Worm (Caenorhabditis elegans): ENCODE data around the gene F14B8.4.

F14B8.4 gene

DNA sequence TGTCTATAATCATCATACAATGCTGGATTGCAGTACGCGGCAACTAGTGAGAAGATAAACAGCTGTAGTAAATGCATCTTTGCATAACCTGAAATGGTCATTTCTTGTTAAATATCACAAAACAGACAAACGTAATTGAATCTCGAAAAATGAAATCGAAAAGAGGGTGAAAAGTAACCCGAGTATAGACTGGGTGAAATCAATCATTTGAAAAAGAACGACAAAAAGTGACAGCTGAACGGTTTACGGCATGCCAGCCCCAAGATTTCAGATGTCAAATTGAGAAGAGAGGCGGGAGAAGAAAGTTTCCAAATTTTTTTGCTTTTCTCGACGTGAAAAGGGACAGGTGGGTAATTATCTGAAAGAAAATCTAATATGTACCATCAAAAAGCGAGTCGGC lies at the start of gene F14B8.4:
F14B8.4 (minus strand) TSS at position 101 of the 400 bp plus-strand sequence.
- TF ChIP-seq tbx-2 (tag; optimal IDR thresholded peaks at IDR 0.05) (no peak), elt-1 (tag; optimal IDR thresholded peaks at IDR 0.05) (no peak), nhr-11 (tag; optimal IDR thresholded peaks at IDR 0.05) (no peak), lin-15B (tag; optimal IDR thresholded peaks at IDR 0.05) (no peak), hmg-11 (tag; optimal IDR thresholded peaks at IDR 0.05) (no peak), fkh-10 (GFP tag; optimal IDR thresholded peaks at IDR 0.05) (no peak), mdl-1 (tag; optimal IDR thresholded peaks at IDR 0.05) (no peak), R02D3.7 (tag; optimal IDR thresholded peaks at IDR 0.05) (no peak), sea-2 (GFP tag; optimal IDR thresholded peaks at IDR 0.05) (no peak), ceh-82 (tag; optimal IDR thresholded peaks at IDR 0.05) (no peak), nhr-77 (tag; optimal IDR thresholded peaks at IDR 0.05) (no peak), unc-62 (GFP tag; optimal IDR thresholded peaks at IDR 0.05) (no peak), daf-12 (tag; optimal IDR thresholded peaks at IDR 0.05) (no peak), egl-5 (tag; optimal IDR thresholded peaks at IDR 0.05) (no peak), mml-1 (tag; optimal IDR thresholded peaks at IDR 0.05) (no peak), aly-2 (tag; optimal IDR thresholded peaks at IDR 0.05) (no peak), ceh-28 (tag; optimal IDR thresholded peaks at IDR 0.05) (no peak), unc-39 (tag; optimal IDR thresholded peaks at IDR 0.05) (no peak), nhr-237 (tag; optimal IDR thresholded peaks at IDR 0.05) (no peak)

DNA sequence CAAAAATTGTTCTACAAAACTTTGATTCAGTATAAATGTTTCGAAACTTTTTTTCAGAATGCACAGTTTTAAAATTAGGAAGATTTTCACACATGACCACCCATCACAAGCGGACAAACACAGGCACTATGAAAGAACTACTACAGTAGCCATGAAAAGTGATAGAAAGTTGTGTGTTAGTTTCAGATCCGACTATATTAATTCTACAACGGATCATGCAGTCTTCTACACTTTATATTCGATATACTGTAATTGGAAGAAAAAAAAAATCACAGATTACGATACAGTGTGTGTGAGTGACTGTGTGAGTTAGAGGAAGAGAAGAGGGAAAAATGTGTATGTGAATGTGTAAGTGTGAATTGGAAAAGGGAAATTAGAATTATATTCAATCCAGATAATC lies 47.0 kb upstream of the F14B8.4 start:
- TF ChIP-seq ceh-16 (tag; optimal IDR thresholded peaks at IDR 0.05) (no peak), mml-1 (tag; optimal IDR thresholded peaks at IDR 0.05) (no peak), nhr-77 (tag; optimal IDR thresholded peaks at IDR 0.05) (no peak), ztf-4 (tag; optimal IDR thresholded peaks at IDR 0.05) (no peak), ama-1 (optimal IDR thresholded peaks at IDR 0.05) (no peak), egl-27 (tag; optimal IDR thresholded peaks at IDR 0.05) (no peak), lin-39 (tag; optimal IDR thresholded peaks at IDR 0.05) (no peak), nhr-25 (tag; optimal IDR thresholded peaks at IDR 0.05) (no peak), pqm-1 (tag; optimal IDR thresholded peaks at IDR 0.05) (no peak), elt-2 (tag; optimal IDR thresholded peaks at IDR 0.05) (no peak), nhr-12 (tag; optimal IDR thresholded peaks at IDR 0.05) (no peak), lin-15B (tag; optimal IDR thresholded peaks at IDR 0.05) (no peak), unc-62 (GFP tag; optimal IDR thresholded peaks at IDR 0.05) (no peak), hmg-11 (tag; optimal IDR thresholded peaks at IDR 0.05) (no peak)

DNA sequence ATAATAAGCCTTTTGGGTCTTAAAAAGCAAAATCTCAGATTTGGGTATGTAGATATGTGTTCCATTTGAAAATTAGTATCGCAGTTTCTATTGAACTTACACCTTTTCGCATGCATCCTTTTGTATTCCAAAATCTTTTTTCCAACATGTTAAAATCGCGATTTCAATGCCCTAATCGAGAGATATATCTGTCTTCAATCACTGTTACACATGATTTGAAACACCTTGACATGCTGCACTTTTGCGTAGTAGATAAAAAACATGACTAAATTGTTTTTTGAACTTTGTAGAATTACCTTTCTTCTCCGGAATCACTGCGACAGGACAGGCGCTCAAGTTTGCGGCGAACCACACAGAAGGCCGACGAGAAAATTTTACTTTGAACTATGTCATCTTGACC lies 42.0 kb upstream of the F14B8.4 start:
- TF ChIP-seq ceh-9 (tag; optimal IDR thresholded peaks at IDR 0.05) (no peak), nhr-28 (tag; optimal IDR thresholded peaks at IDR 0.05) (no peak), mdl-1 (tag; optimal IDR thresholded peaks at IDR 0.05) (no peak), elt-1 (tag; optimal IDR thresholded peaks at IDR 0.05) (peak; percentile 66), skn-1 (tag; optimal IDR thresholded peaks at IDR 0.05) (no peak), pqm-1 (tag; optimal IDR thresholded peaks at IDR 0.05) (no peak), nhr-23 (tag; optimal IDR thresholded peaks at IDR 0.05) (peak; percentile 76), zag-1 (tag; optimal IDR thresholded peaks at IDR 0.05) (no peak), nhr-77 (tag; optimal IDR thresholded peaks at IDR 0.05) (no peak)

ce11 chrX:6940775-6941174 lies 41.0 kb upstream of the F14B8.4 start:
- no peak for TF ChIP-seq ceh-82 (tag; optimal IDR thresholded peaks at IDR 0.05)
- TF ChIP-seq lin-39 (tag; optimal IDR thresholded peaks at IDR 0.05): no peak
- TF ChIP-seq lsy-12 (tag; optimal IDR thresholded peaks at IDR 0.05): no peak
- TF ChIP-seq snpc-4 (tag; optimal IDR thresholded peaks at IDR 0.05): no peak
- no peak for TF ChIP-seq ceh-28 (tag; optimal IDR thresholded peaks at IDR 0.05)
- TF ChIP-seq unc-39 (tag; optimal IDR thresholded peaks at IDR 0.05): no peak
- TF ChIP-seq nhr-43 (tag; optimal IDR thresholded peaks at IDR 0.05; ENCODE audit: poor library complexity, severe bottlenecking): no peak

DNA sequence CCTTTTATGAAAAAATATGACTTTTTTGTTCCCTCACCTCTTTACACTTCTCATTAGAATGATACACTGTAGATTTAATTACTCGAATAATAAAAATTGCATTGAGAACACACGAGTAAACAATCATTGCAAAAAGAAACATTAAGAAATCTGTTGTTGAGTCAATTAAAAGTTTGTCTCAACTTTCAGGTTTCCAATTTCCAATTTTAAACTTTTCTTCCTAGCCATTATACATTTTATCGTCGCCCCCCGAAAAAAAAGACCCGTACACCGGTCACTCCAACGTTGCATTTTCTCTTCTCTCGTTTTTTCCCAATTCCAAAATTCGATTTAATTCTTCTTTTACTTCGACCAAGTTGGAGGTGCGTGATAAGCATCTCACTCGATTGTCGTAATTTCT lies 40.2 kb upstream of the F14B8.4 start, which contains the start of gene C16E9.1:
C16E9.1 (plus strand) TSS at position 301 of the 400 bp plus-strand sequence.
- no peak for TF ChIP-seq zag-1 (tag; optimal IDR thresholded peaks at IDR 0.05)
- no peak for TF ChIP-seq lsy-12 (tag; optimal IDR thresholded peaks at IDR 0.05)
- TF ChIP-seq nhr-28 (tag; optimal IDR thresholded peaks at IDR 0.05): no peak
- TF ChIP-seq fos-1 (tag; optimal IDR thresholded peaks at IDR 0.05): no peak
- no peak for TF ChIP-seq egl-27 (tag; optimal IDR thresholded peaks at IDR 0.05)
- no peak for TF ChIP-seq fkh-10 (GFP tag; optimal IDR thresholded peaks at IDR 0.05)
- no peak for TF ChIP-seq eor-1 (tag; optimal IDR thresholded peaks at IDR 0.05)
- no peak for TF ChIP-seq fkh-2 (tag; optimal IDR thresholded peaks at IDR 0.05)
- TF ChIP-seq nhr-23 (tag; optimal IDR thresholded peaks at IDR 0.05): no peak
- no peak for TF ChIP-seq nhr-11 (tag; optimal IDR thresholded peaks at IDR 0.05)
- no peak for TF ChIP-seq lin-15B (tag; optimal IDR thresholded peaks at IDR 0.05)
- TF ChIP-seq nhr-67 (tag; optimal IDR thresholded peaks at IDR 0.05): no peak
- no peak for TF ChIP-seq nfya-1 (tag; optimal IDR thresholded peaks at IDR 0.05; ENCODE audit: insufficient read depth)
